Fruit fly (Drosophila melanogaster) Kc167 (cell line): ENCODE results near the gene CG4598.

Experiments used
- Myc ChIP-seq: fragments of >200 bp; optimal IDR thresholded peaks from 2 replicates; lab custom pipeline; 2017; ENCODE audit warnings: missing external identifiers
- Sin3A ChIP-seq: fragments of >200 bp; optimal IDR thresholded peaks from 2 replicates; lab custom pipeline; 2018; ENCODE audit warnings: missing external identifiers
- h ChIP-seq: fragments of >200 bp; optimal IDR thresholded peaks from 3 replicates; lab custom pipeline; 2018; ENCODE audit warnings: missing external identifiers
- insv ChIP-seq: fragments of >200 bp; optimal IDR thresholded peaks from 3 replicates; lab custom pipeline; 2018; ENCODE audit warnings: missing external identifiers

dm6 chr2L:9930280-9930679 lies 11.9 kb downstream of the CG4598 start, which contains the start of gene CG42367:
- TF ChIP-seq h (lab: Kevin White, UChicago) (no peak), insv (lab: Kevin White, UChicago) (no peak), Myc (no peak), Sin3A (lab: Kevin White, UChicago) (no peak)
